Worm (Caenorhabditis elegans): ENCODE measurements around the gene zipt-17.

Gene zipt-17

ce11 chrIV:17367294-17367693, at the start of gene zipt-17:
TSS of gene zipt-17 (minus strand) at chrIV:17367394.
- no peak for TF ChIP-seq unc-62 (GFP tag; optimal IDR thresholded peaks at IDR 0.05)

DNA sequence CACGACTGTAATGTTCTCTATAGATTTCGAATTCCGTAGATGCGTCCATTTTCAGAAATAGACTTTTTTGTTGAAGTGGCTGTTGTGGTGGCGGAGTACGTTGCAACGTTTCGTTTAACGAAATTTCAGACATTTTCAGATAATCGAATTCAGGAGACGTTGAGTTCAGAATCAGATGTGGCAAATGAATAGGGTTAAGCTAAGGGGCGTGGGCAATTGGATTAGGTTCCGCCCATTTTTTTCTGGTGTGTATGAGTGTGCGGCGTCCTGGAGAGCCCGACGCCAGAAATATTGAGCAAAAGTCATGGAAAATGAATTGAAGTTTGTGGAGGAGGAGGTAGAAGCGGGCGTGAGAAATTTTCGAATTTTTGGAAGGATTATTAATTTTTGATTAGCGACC, 46.1 kb upstream of the zipt-17 start:
- no peak for TF ChIP-seq unc-62 (GFP tag; optimal IDR thresholded peaks at IDR 0.05)

- TF ChIP-seq unc-62 (GFP tag; optimal IDR thresholded peaks at IDR 0.05) = no peak
Measured at ce11 chrIV:17407491-17407890, 40.3 kb upstream of the zipt-17 start, which contains the start of gene T02D1.9. TSS of gene T02D1.9 (minus strand) at chrIV:17407591.

DNA sequence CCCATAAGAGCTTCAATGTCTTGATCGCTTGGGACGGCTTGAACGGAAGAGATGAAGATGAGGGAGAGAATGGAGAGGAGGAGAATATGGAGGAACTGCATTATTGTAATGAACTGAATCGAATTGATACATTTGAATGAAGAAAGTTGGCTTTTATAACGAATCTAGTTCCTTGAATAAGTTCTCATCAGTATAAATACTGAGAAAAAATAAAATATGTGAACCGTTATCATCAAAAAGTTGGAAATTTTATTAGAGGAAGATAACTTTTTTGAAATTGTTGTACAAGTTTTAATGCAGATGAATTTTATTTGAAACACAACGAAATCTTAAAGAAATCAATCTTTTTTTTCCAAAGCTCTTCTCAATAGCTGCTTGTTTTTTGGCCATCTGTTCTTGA, 39.8 kb upstream of the zipt-17 start, which contains the start of gene T02D1.7:
Gene T02D1.7 (minus strand): TSS at position 101 of the 400 bp plus-strand sequence.
- no peak for TF ChIP-seq unc-62 (GFP tag; optimal IDR thresholded peaks at IDR 0.05)

DNA sequence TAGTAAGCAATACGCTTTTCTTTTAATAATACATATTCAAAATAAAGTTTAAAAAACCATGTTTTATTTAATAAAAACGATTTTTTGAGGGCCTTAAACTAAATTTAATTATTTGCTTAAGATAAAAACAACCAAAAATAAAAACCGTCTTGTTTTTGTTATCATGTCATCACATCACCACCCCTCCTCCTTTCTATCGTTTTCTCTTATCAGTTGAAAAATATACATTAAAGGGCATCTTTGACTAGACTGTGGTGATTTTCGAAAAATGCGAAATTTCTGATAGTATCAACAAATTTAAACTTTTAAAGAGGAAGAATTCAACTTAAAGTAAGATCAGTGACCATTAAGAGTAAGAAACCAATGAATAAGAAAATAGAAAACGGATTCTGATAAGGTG, 38.9 kb upstream of the zipt-17 start:
- TF ChIP-seq unc-62 (GFP tag; optimal IDR thresholded peaks at IDR 0.05) = no peak

- TF ChIP-seq unc-62 (GFP tag; optimal IDR thresholded peaks at IDR 0.05) = no peak
Measured at ce11 chrIV:17405530-17405929, 38.3 kb upstream of the zipt-17 start, which contains the start of gene pmp-4. TSS of gene pmp-4 (minus strand) at chrIV:17405630.

ce11 chrIV:17399455-17399854, 32.3 kb upstream of the zipt-17 start, which contains the start of gene T02D1.4:
TSS of gene T02D1.4 (plus strand) at chrIV:17399755.
- TF ChIP-seq unc-62 (GFP tag; optimal IDR thresholded peaks at IDR 0.05) = no peak

DNA sequence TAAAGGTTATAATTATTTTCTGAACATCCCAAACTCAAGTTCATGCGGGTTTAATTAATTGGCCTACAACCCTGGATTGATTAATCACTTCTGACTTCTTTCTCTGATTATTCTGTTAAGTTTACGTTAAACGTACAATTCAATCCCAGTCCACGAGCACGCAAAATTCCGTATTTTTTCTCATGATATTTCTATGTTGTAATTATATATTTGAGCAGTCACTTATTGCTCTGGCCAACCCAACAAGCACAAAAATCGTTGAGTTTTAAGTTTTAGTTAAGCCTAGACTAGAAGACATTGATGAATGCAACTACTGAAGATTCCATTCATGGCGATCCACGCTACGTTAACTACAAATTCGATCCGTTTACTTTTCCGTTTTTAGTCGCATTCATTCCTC, 28.7 kb upstream of the zipt-17 start, which contains the start of gene sru-15:
Gene sru-15 (plus strand): TSS at position 301 of the 400 bp plus-strand sequence.
- TF ChIP-seq unc-62 (GFP tag; optimal IDR thresholded peaks at IDR 0.05) = no peak

DNA sequence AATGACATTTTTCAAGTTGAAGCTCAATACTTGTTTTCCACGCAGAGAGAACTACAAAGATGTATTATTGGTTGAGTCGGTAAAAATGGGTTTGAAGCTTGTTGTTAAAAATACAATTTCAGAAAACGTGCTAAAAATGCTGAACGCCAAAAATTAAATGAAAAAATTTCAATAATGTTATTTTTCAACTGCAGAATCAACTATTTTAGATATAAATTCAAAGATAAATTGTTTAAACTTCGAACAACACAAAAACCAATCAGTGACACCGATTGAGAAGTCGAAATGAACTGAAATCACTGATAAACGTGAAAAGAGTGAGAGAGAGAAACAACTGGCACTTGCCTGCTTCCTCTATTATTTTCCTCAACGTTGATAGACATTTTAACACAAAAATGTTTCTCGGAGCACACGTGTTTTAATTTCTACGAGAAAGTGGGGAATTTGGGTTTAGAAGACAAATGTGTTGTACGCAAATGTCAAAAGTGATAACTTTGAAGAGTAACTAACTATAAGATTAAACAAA, 20.3 kb upstream of the zipt-17 start, which contains the start of gene T02D1.8:
Gene T02D1.8 (minus strand): TSS at position 51 of the 526 bp plus-strand sequence.
- TF ChIP-seq unc-62 (GFP tag; optimal IDR thresholded peaks at IDR 0.05) = no peak

- no peak for TF ChIP-seq unc-62 (GFP tag; optimal IDR thresholded peaks at IDR 0.05)
Measured at ce11 chrIV:17383046-17383445, 15.9 kb upstream of the zipt-17 start, which contains the start of gene C30H6.12. TSS of gene C30H6.12 (plus strand) at chrIV:17383346.

- TF ChIP-seq unc-62 (GFP tag; optimal IDR thresholded peaks at IDR 0.05) = no peak
Measured at ce11 chrIV:17382029-17382428, 14.8 kb upstream of the zipt-17 start, which contains the start of gene C30H6.8. TSS of gene C30H6.8 (plus strand) at chrIV:17382329.

DNA sequence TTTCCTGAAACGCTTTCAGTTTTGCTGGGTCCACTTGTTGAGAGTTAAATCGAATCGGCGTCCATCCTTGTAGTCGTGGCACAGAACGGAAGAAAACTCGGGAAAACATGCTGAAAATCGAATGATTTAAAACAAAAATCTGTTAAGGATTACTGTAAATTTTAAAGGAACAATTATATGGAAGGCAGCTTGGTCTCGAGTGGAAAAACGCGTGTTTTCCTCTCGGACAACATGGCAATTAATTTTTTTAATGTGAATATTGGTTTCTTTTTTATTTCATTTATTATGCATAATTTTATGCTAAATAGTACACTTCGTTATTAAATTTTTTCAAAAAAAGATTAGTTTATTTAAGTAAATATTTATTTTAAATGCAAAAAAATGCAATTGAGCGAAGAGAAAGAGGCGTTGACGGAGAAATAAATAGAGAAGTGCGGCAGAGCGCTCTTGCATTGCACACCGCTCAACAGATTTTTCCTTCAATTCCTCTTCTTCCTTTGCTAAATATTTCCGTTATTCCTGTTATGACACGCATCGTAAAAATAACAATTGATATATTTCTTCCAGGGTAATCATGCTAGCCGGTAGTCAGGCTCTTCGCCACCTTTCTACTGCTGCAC, 13.0 kb upstream of the zipt-17 start, which contains the start of the genes C30H6.9 and dlat-2:
Gene C30H6.9 (minus strand): TSS at position 110 of the 620 bp plus-strand sequence.
Gene dlat-2 (plus strand): TSS at position 566 of the 620 bp plus-strand sequence.
- TF ChIP-seq unc-62 (GFP tag; optimal IDR thresholded peaks at IDR 0.05) = no peak

ce11 chrIV:17376127-17376526, 8.9 kb upstream of the zipt-17 start, which contains the start of gene haf-1:
TSS of gene haf-1 (plus strand) at chrIV:17376427.
- TF ChIP-seq unc-62 (GFP tag; optimal IDR thresholded peaks at IDR 0.05) = no peak

DNA sequence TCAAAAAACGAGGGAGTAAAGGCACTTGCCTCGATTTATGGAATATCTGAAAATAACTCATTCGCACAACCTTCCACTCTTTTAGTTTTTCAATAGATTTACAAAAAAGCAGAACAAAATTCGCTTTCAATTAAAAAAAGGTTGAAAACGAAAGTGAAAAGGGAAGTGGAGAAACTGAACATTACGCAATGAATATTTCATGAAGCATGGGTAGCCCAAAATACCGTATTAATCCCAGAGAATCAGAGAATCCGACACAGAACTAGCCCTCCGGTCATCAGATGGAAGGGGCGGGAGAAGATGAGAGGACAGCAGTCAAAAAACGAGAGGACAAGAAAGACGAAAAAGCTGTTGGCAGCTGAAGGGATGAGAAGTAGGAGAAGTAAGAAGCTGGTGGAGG, 4.3 kb upstream of the zipt-17 start, which contains the start of gene C30H6.5:
Gene C30H6.5 (plus strand): TSS at position 301 of the 400 bp plus-strand sequence.
- TF ChIP-seq unc-62 (GFP tag; optimal IDR thresholded peaks at IDR 0.05) = no peak

ce11 chrIV:17368292-17368691, 1.1 kb upstream of the zipt-17 start, which contains the start of gene trh-1:
TSS of gene trh-1 (plus strand) at chrIV:17368592.
- TF ChIP-seq unc-62 (GFP tag; optimal IDR thresholded peaks at IDR 0.05) = no peak

DNA sequence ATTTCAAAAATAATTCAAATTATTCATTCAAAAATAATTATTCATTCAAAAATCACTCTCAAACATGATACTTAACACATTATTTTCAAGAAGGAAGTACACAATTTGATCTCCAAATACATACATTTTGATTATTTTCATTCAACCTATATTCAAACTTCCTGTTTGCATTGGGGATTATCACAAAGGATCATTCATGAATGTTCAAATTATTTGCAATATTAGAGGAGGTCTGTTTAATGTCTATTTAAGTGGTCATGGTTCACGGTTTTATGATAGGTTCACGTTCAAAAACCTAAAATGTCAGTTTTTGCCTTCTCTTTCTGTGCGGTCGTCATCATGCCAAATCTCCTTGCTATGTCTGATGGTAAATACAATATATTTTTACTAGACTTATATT, 6.1 kb downstream of the zipt-17 start, which contains the start of gene clec-202:
Gene clec-202 (plus strand): TSS at position 301 of the 400 bp plus-strand sequence.
- TF ChIP-seq unc-62 (GFP tag; optimal IDR thresholded peaks at IDR 0.05) = no peak
